Worm (Caenorhabditis elegans): ENCODE measurements around the gene str-13.

The str-13 gene

DNA sequence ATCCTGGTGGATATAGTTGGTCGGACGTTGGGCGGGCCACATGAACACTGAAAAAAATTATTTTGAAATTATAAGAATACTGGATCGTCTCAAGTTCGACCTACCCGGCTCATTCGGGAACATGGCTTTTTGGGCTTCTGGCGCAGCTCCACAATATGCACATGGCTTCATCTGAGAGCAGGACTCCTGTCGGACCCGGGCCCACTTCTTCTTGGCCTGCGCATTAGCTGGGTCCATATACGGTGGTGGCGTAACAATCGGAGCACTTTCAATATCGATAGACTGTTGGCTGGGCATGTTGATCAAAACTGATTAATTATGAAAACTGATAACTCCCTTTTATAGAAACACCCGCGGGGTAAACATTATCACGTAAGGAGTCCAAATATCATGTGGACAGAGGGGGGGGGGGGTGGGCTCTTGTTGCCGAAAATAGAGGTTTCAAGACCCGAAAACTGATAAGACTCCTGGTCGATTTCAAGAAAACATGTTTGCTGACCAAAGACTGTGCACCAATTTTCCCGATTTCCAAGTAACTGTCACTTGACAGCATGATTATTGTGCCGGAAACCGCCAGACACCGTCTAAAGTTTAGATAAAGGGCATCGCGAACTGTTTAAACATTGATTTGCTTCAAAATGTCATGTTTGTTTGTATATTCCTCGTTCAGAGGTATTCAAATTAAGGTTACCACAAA lies 3.9 kb upstream of the str-13 start, which contains the start of gene dod-3:
TSS of gene dod-3 (minus strand) at position 315 of the 697 bp plus-strand sequence.
- TF ChIP-seq skn-1 (tag; optimal IDR thresholded peaks at IDR 0.05), result no peak
- no peak for TF ChIP-seq ZK546.5 (tag; optimal IDR thresholded peaks at IDR 0.05)
- TF ChIP-seq eor-1 (tag; optimal IDR thresholded peaks at IDR 0.05), result no peak
- no peak for TF ChIP-seq nhr-76 (tag; optimal IDR thresholded peaks at IDR 0.05)
- TF ChIP-seq elt-2 (tag; optimal IDR thresholded peaks at IDR 0.05), result peak; percentile 95
- no peak for TF ChIP-seq ceh-9 (tag; optimal IDR thresholded peaks at IDR 0.05)
- no peak for TF ChIP-seq elt-1 (tag; optimal IDR thresholded peaks at IDR 0.05)
- TF ChIP-seq ama-1 (optimal IDR thresholded peaks at IDR 0.05), result peak; percentile 70
- TF ChIP-seq pqm-1 (tag; optimal IDR thresholded peaks at IDR 0.05), result peak; percentile 67
- no peak for TF ChIP-seq tbx-2 (tag; optimal IDR thresholded peaks at IDR 0.05)
- no peak for TF ChIP-seq R02D3.7 (tag; optimal IDR thresholded peaks at IDR 0.05)
- no peak for TF ChIP-seq ceh-28 (tag; optimal IDR thresholded peaks at IDR 0.05)
- TF ChIP-seq lin-15B (tag; optimal IDR thresholded peaks at IDR 0.05), result no peak

DNA sequence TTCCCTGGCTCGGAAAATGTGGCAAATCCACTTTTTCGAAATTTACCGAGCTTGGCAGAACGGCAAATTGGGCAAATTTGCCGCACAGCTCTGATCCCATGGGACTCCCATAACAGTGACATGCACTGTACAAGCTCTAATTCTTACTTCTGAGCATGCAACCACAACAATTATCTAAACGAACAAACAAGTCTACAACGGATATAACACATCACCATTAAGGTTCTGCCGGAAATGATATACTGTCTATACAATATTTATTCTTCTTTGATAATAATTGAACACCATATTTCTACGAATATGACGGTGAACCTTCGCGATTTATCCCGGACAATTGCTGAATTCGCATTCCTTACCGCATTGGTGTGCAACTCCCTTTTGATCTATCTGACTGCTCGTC lies 1.2 kb upstream of the str-13 start, which contains the start of gene str-33:
TSS of gene str-33 (plus strand) at position 301 of the 400 bp plus-strand sequence.
- no peak for TF ChIP-seq mml-1 (tag; optimal IDR thresholded peaks at IDR 0.05)
- TF ChIP-seq unc-39 (tag; optimal IDR thresholded peaks at IDR 0.05), result no peak
- no peak for TF ChIP-seq unc-62 (GFP tag; optimal IDR thresholded peaks at IDR 0.05)
- no peak for TF ChIP-seq nhr-28 (tag; optimal IDR thresholded peaks at IDR 0.05)
- TF ChIP-seq fkh-2 (tag; optimal IDR thresholded peaks at IDR 0.05), result no peak

DNA sequence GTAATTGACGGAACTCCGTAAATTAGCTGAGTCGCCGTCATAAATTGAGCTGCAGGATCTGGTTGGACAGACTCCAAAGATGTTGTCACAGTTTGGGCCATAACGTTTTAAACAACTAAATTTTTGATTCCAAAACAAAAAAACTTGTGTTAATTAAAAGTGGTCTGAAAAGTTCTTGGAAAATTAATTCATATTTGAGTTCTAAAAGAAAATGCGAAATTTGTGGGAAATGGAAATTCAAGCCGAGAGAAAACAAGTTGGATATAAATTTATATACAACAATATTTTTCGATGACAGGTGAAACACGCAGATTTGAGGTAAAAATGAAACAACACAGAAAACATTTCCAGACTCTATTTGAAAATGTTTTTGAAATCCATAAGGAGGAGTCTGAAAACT lies 1.8 kb downstream of the str-13 start, which contains the start of gene srg-59:
TSS of gene srg-59 (minus strand) at position 101 of the 400 bp plus-strand sequence.
- no peak for TF ChIP-seq eor-1 (tag; optimal IDR thresholded peaks at IDR 0.05)
- TF ChIP-seq ceh-28 (tag; optimal IDR thresholded peaks at IDR 0.05), result no peak

DNA sequence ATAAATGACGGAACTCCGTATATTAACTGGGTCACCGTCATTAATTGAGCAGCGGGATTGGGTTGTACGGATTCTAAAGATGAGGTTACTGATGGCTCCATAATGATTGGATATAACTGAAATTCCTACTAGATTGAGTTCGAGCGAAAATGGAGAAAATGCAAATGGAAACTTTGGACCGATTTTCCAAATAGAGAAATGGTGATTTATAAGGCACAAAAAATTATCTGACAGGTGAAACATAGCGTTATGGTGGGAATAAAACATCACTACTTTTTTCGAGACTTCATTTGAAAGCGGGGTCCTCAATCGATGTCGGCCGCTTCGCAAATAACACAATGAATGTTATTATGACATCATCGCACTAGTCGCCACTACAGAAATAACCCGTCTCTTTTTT lies 4.4 kb downstream of the str-13 start, which contains the start of gene srg-60:
TSS of gene srg-60 (minus strand) at position 101 of the 400 bp plus-strand sequence.
- TF ChIP-seq unc-39 (tag; optimal IDR thresholded peaks at IDR 0.05) (no peak), nhr-76 (tag; optimal IDR thresholded peaks at IDR 0.05) (no peak), daf-12 (tag; optimal IDR thresholded peaks at IDR 0.05) (no peak), ceh-82 (tag; optimal IDR thresholded peaks at IDR 0.05) (no peak), ztf-11 (tag; optimal IDR thresholded peaks at IDR 0.05) (no peak), egl-27 (tag; optimal IDR thresholded peaks at IDR 0.05) (no peak), mdl-1 (tag; optimal IDR thresholded peaks at IDR 0.05) (no peak), ceh-28 (tag; optimal IDR thresholded peaks at IDR 0.05) (no peak), tbx-2 (tag; optimal IDR thresholded peaks at IDR 0.05) (no peak), elt-1 (tag; optimal IDR thresholded peaks at IDR 0.05) (no peak), lsy-12 (tag; optimal IDR thresholded peaks at IDR 0.05) (no peak), nfya-1 (tag; optimal IDR thresholded peaks at IDR 0.05; ENCODE audit: insufficient read depth) (no peak), pha-4 (tag; optimal IDR thresholded peaks at IDR 0.05) (no peak), nhr-11 (tag; optimal IDR thresholded peaks at IDR 0.05) (no peak), unc-62 (GFP tag; optimal IDR thresholded peaks at IDR 0.05) (no peak), nhr-77 (tag; optimal IDR thresholded peaks at IDR 0.05) (no peak), ztf-4 (tag; optimal IDR thresholded peaks at IDR 0.05) (no peak), lin-39 (tag; optimal IDR thresholded peaks at IDR 0.05) (no peak), nhr-43 (tag; optimal IDR thresholded peaks at IDR 0.05; ENCODE audit: poor library complexity, severe bottlenecking) (no peak), ceh-16 (tag; optimal IDR thresholded peaks at IDR 0.05) (no peak)

DNA sequence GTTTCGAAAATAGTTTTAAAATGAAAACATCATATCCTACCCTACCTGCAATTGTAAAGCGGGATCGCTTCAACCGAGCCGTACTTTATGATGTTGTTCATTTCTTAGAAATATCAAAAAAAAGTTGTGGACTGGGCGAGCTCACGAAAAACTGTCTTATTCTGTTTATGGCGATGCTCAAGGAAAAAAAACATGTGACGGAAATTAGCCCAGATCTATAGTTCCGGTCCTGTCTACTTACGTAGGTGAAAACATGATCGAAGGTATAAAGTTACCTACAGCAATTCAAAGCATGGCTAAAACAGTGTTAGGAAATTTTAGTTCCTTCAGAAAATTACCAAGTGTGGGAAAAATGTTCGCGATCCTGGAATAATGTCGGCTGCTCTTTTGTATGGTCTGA lies 6.2 kb downstream of the str-13 start, which contains the start of gene srt-27:
TSS of gene srt-27 (minus strand) at position 101 of the 400 bp plus-strand sequence.
- TF ChIP-seq jun-1 (tag; optimal IDR thresholded peaks at IDR 0.05), result no peak
- no peak for TF ChIP-seq skn-1 (tag; optimal IDR thresholded peaks at IDR 0.05)
- TF ChIP-seq egl-27 (tag; optimal IDR thresholded peaks at IDR 0.05), result no peak
- TF ChIP-seq fkh-10 (GFP tag; optimal IDR thresholded peaks at IDR 0.05), result no peak
- no peak for TF ChIP-seq fkh-2 (tag; optimal IDR thresholded peaks at IDR 0.05)
- TF ChIP-seq snpc-4 (tag; optimal IDR thresholded peaks at IDR 0.05), result no peak
- no peak for TF ChIP-seq unc-39 (tag; optimal IDR thresholded peaks at IDR 0.05)
- TF ChIP-seq mdl-1 (tag; optimal IDR thresholded peaks at IDR 0.05), result no peak
- no peak for TF ChIP-seq daf-12 (tag; optimal IDR thresholded peaks at IDR 0.05)
